Fruit fly (Drosophila melanogaster) whole organism, embryonic: Measurements from ENCODE around the gene CG9928.

ENCODE experiments used
- Bgb ChIP-seq: fragments of 200-800 bp; sonication (Bioruptor generic); IDR thresholded peaks from 2 replicates; pipeline ENCODE4 v1.3.6; 2022; ENCODE audit warnings: missing biosample characterization, missing genetic modification characterization; ENCODE audit not compliant: partially characterized antibody
- CG10462 ChIP-seq: fragments of 200-800 bp; sonication (Bioruptor generic); optimal IDR thresholded peaks from 2 replicates; lab custom pipeline; 2016; ENCODE audit warnings: missing biosample characterization, missing genetic modification characterization
- CG10654 ChIP-seq: fragments of 200-800 bp; sonication (Bioruptor generic); optimal IDR thresholded peaks from 2 replicates; lab custom pipeline; 2016; ENCODE audit warnings: missing biosample characterization, missing genetic modification characterization
- CG14014 ChIP-seq: fragments of 200-800 bp; sonication (Bioruptor generic); IDR thresholded peaks from 2 replicates; pipeline ENCODE4 v1.3.6; 2022; ENCODE audit warnings: missing biosample characterization, missing genetic modification characterization
- CG14965 ChIP-seq: fragments of 200-800 bp; sonication (Bioruptor generic); optimal IDR thresholded peaks from 2 replicates; lab custom pipeline; 2016; ENCODE audit warnings: missing biosample characterization, missing genetic modification characterization, borderline replicate concordance
- CG15514 ChIP-seq: fragments of 200-800 bp; sonication (Bioruptor generic); optimal IDR thresholded peaks from 3 replicates; lab custom pipeline; 2017; ENCODE audit warnings: missing biosample characterization, missing genetic modification characterization, mild to moderate bottlenecking, moderate library complexity, missing genetic modification reagents
- CG17359 ChIP-seq: fragments of 200-800 bp; sonication (Bioruptor generic); optimal IDR thresholded peaks from 3 replicates; lab custom pipeline; 2018; ENCODE audit warnings: missing biosample characterization, mild to moderate bottlenecking, missing genetic modification characterization, moderate library complexity
- CG2202 ChIP-seq: fragments of 200-800 bp; sonication (Bioruptor generic); optimal IDR thresholded peaks from 2 replicates; lab custom pipeline; 2018; ENCODE audit warnings: missing biosample characterization, mild to moderate bottlenecking, missing genetic modification characterization
- CG2712 ChIP-seq: fragments of 200-800 bp; optimal IDR thresholded peaks from 3 replicates; lab custom pipeline; 2019; ENCODE audit warnings: missing biosample characterization, mild to moderate bottlenecking, missing genetic modification characterization, moderate library complexity
- CG31224 ChIP-seq: fragments of 200-800 bp; sonication (Bioruptor generic); IDR thresholded peaks from 2 replicates; pipeline ENCODE4 v1.3.6; 2022; ENCODE audit warnings: missing biosample characterization, missing genetic modification characterization
- CG31365 ChIP-seq: fragments of 200-800 bp; sonication (Bioruptor generic); optimal IDR thresholded peaks from 2 replicates; lab custom pipeline; 2018; ENCODE audit warnings: missing biosample characterization, mild to moderate bottlenecking, missing genetic modification characterization
- CG42726 ChIP-seq: fragments of 200-800 bp; sonication (Bioruptor generic); IDR thresholded peaks from 2 replicates; pipeline ENCODE4 v1.3.6; 2022; ENCODE audit warnings: missing biosample characterization, missing genetic modification characterization; ENCODE audit not compliant: partially characterized antibody
- CG4360 ChIP-seq: fragments of 200-800 bp; sonication (Bioruptor generic); IDR thresholded peaks from 2 replicates; pipeline ENCODE4 v1.3.6; 2022; ENCODE audit warnings: missing biosample characterization, missing genetic modification characterization
- CG4404 ChIP-seq: fragments of 200-800 bp; sonication (Bioruptor generic); IDR thresholded peaks from 2 replicates; pipeline ENCODE4 v1.3.6; 2022; ENCODE audit warnings: missing biosample characterization, missing genetic modification characterization
- CG4854 ChIP-seq: fragments of 200-800 bp; sonication (Bioruptor generic); optimal IDR thresholded peaks from 2 replicates; lab custom pipeline; 2016; ENCODE audit warnings: missing biosample characterization, missing genetic modification characterization, inconsistent platforms
- CG6272 ChIP-seq: fragments of 200-800 bp; sonication (Bioruptor generic); IDR thresholded peaks from 2 replicates; pipeline ENCODE4 v1.3.6; 2022; ENCODE audit warnings: missing biosample characterization, missing genetic modification characterization
- CG6791 ChIP-seq: fragments of 200-800 bp; sonication (Bioruptor generic); IDR thresholded peaks from 3 replicates; pipeline ENCODE4 v1.3.6; 2022; ENCODE audit warnings: missing biosample characterization, missing genetic modification characterization; ENCODE audit not compliant: partially characterized antibody
- CG8089 ChIP-seq: fragments of 200-800 bp; sonication (Bioruptor generic); optimal IDR thresholded peaks from 3 replicates; lab custom pipeline; 2016; ENCODE audit warnings: missing biosample characterization, missing genetic modification characterization
- CG8359 ChIP-seq: fragments of 200-800 bp; sonication (Bioruptor generic); optimal IDR thresholded peaks from 2 replicates; lab custom pipeline; 2017; ENCODE audit warnings: missing biosample characterization, mild to moderate bottlenecking, missing genetic modification characterization, borderline replicate concordance
- ERR ChIP-seq: fragments of 200-800 bp; sonication (Bioruptor generic); optimal IDR thresholded peaks from 2 replicates; lab custom pipeline; 2016; ENCODE audit warnings: missing biosample characterization, missing genetic modification characterization
- Fer3 ChIP-seq: fragments of 200-800 bp; sonication (Bioruptor generic); optimal IDR thresholded peaks from 2 replicates; lab custom pipeline; 2018; ENCODE audit warnings: missing biosample characterization, mild to moderate bottlenecking, missing genetic modification characterization, moderate library complexity
- HLH4C ChIP-seq: fragments of 200-800 bp; sonication (Bioruptor generic); IDR thresholded peaks from 3 replicates; pipeline ENCODE4 v1.3.6; 2022; ENCODE audit warnings: missing biosample characterization, missing genetic modification characterization; ENCODE audit not compliant: partially characterized antibody
- NFAT ChIP-seq: fragments of 200-800 bp; sonication (Bioruptor generic); IDR thresholded peaks from 2 replicates; pipeline ENCODE4 v1.3.6; 2022; ENCODE audit warnings: missing biosample characterization, missing genetic modification characterization
- Rfx ChIP-seq: fragments of 200-800 bp; sonication (Bioruptor generic); IDR thresholded peaks from 2 replicates; pipeline ENCODE4 v1.3.6; 2022; ENCODE audit warnings: missing biosample characterization, missing genetic modification characterization
- Spps ChIP-seq: fragments of 200-800 bp; sonication (Bioruptor generic); optimal IDR thresholded peaks from 2 replicates; lab custom pipeline; 2018; ENCODE audit warnings: missing biosample characterization, mild to moderate bottlenecking, missing genetic modification characterization
- Trl ChIP-seq, 3 experiments: fragments of >200 bp in 2 of 3; fragments of 200-800 bp in 1 of 3; sonication (Bioruptor generic) in 1 of 3; optimal IDR thresholded peaks; 2 replicates in 1 of 3; 3 replicates in 2 of 3; lab custom pipeline; 2016 to 2017; ENCODE audit warnings: missing biosample characterization in 1 of 3, missing genetic modification characterization in 1 of 3
- Vsx1 ChIP-seq: fragments of 200-800 bp; sonication (Bioruptor generic); optimal IDR thresholded peaks from 2 replicates; lab custom pipeline; 2017; ENCODE audit warnings: missing biosample characterization, mild to moderate bottlenecking, missing genetic modification characterization, missing genetic modification reagents
- cato ChIP-seq: fragments of 200-800 bp; sonication (Bioruptor generic); optimal IDR thresholded peaks from 2 replicates; lab custom pipeline; 2016; ENCODE audit warnings: missing biosample characterization, missing genetic modification characterization, borderline replicate concordance
- chm ChIP-seq: fragments of 200-800 bp; sonication (Bioruptor generic); IDR thresholded peaks from 2 replicates; pipeline ENCODE4 v1.3.6; 2022; ENCODE audit warnings: missing biosample characterization, missing genetic modification characterization
- chn ChIP-seq: fragments of 200-800 bp; sonication (Bioruptor generic); optimal IDR thresholded peaks from 2 replicates; lab custom pipeline; 2016; ENCODE audit warnings: missing biosample characterization, missing genetic modification characterization
- corto ChIP-seq: fragments of 200-800 bp; sonication (Bioruptor generic); optimal IDR thresholded peaks from 2 replicates; lab custom pipeline; 2016; ENCODE audit warnings: missing biosample characterization, mild to moderate bottlenecking, missing genetic modification characterization, moderate library complexity
- dan ChIP-seq: fragments of 200-800 bp; sonication (Bioruptor generic); IDR thresholded peaks from 2 replicates; pipeline ENCODE4 v1.3.6; 2022; ENCODE audit warnings: missing biosample characterization, missing genetic modification characterization
- dati ChIP-seq: fragments of 200-800 bp; sonication (Bioruptor generic); IDR thresholded peaks from 2 replicates; pipeline ENCODE4 v1.3.6; 2022; ENCODE audit warnings: missing biosample characterization, missing genetic modification characterization
- dysf ChIP-seq: fragments of 200-800 bp; sonication (Bioruptor generic); IDR thresholded peaks from 3 replicates; pipeline ENCODE4 v1.3.6; 2022; ENCODE audit warnings: missing biosample characterization, missing genetic modification characterization
- ewg ChIP-seq: fragments of 200-800 bp; sonication (Bioruptor generic); optimal IDR thresholded peaks from 3 replicates; lab custom pipeline; 2017; ENCODE audit warnings: mild to moderate bottlenecking, missing biosample characterization, missing genetic modification reagents, missing genetic modification characterization
- fru ChIP-seq: fragments of >200 bp; optimal IDR thresholded peaks from 2 replicates; lab custom pipeline; 2017
- gt ChIP-seq: fragments of 200-800 bp; sonication (Bioruptor generic); IDR thresholded peaks from 2 replicates; pipeline ENCODE4 v1.3.6; 2022; ENCODE audit warnings: missing biosample characterization, missing genetic modification characterization
- klu ChIP-seq: fragments of 200-800 bp; sonication (Bioruptor generic); IDR thresholded peaks from 2 replicates; pipeline ENCODE4 v1.3.6; 2022; ENCODE audit warnings: missing biosample characterization, missing genetic modification characterization
- knrl ChIP-seq: fragments of 200-800 bp; sonication (Bioruptor generic); IDR thresholded peaks from 3 replicates; pipeline ENCODE4 v1.3.6; 2022; ENCODE audit warnings: missing biosample characterization, missing genetic modification characterization; ENCODE audit not compliant: partially characterized antibody
- lbe ChIP-seq: fragments of 200-800 bp; sonication (Bioruptor generic); optimal IDR thresholded peaks from 2 replicates; lab custom pipeline; 2016; ENCODE audit warnings: missing biosample characterization, mild to moderate bottlenecking, missing genetic modification characterization
- nerfin-1 ChIP-seq: fragments of 200-800 bp; sonication (Bioruptor generic); optimal IDR thresholded peaks from 3 replicates; lab custom pipeline; 2019; ENCODE audit warnings: missing biosample characterization, mild to moderate bottlenecking, missing genetic modification characterization, moderate library complexity
- peb ChIP-seq: fragments of 200-800 bp; sonication (Bioruptor generic); IDR thresholded peaks from 2 replicates; pipeline ENCODE4 v1.3.6; 2022; ENCODE audit warnings: missing biosample characterization, missing genetic modification characterization
- phol ChIP-seq: fragments of 200-800 bp; sonication (Bioruptor generic); optimal IDR thresholded peaks from 3 replicates; lab custom pipeline; 2018; ENCODE audit warnings: missing biosample characterization, mild to moderate bottlenecking, missing genetic modification characterization, moderate library complexity
- repo ChIP-seq: fragments of 200-800 bp; sonication (Bioruptor generic); optimal IDR thresholded peaks from 2 replicates; lab custom pipeline; 2016; ENCODE audit warnings: missing biosample characterization, missing genetic modification characterization
- row ChIP-seq: fragments of 200-800 bp; sonication (Bioruptor generic); IDR thresholded peaks from 3 replicates; pipeline ENCODE4 v1.3.6; 2022; ENCODE audit warnings: missing biosample characterization, missing genetic modification characterization
- sisA ChIP-seq: fragments of 200-800 bp; sonication (Bioruptor generic); IDR thresholded peaks from 2 replicates; pipeline ENCODE4 v1.3.6; 2022; ENCODE audit warnings: missing biosample characterization, missing genetic modification characterization
- tap ChIP-seq: fragments of 200-800 bp; optimal IDR thresholded peaks from 3 replicates; lab custom pipeline; 2019; ENCODE audit warnings: missing biosample characterization, mild to moderate bottlenecking, missing genetic modification characterization, moderate library complexity
- tgo ChIP-seq: fragments of 200-800 bp; sonication (Bioruptor generic); IDR thresholded peaks from 3 replicates; pipeline ENCODE4 v1.3.6; 2022; ENCODE audit warnings: missing biosample characterization, missing genetic modification characterization
- usp ChIP-seq: fragments of >200 bp; optimal IDR thresholded peaks from 2 replicates; lab custom pipeline; 2017; ENCODE audit warnings: missing biosample characterization, missing genetic modification characterization
- zen ChIP-seq: fragments of 200-800 bp; sonication (Bioruptor generic); optimal IDR thresholded peaks from 3 replicates; lab custom pipeline; 2018; ENCODE audit warnings: missing biosample characterization, mild to moderate bottlenecking, missing genetic modification characterization, moderate library complexity
- zfh2 ChIP-seq: fragments of 200-800 bp; sonication (Bioruptor generic); optimal IDR thresholded peaks from 2 replicates; lab custom pipeline; 2016; ENCODE audit warnings: missing biosample characterization, missing genetic modification characterization

Gene CG9928

dm6 chr2L:13191894-13192293 lies 49.2 kb upstream of the CG9928 start, which contains the start of the genes CG16974 and Edem2 (continued):
- peak; percentile 81 for TF ChIP-seq tgo (GFP tag; lab: Robert Waterston, UW)
- no peak for TF ChIP-seq lbe (GFP tag; lab: Kevin White, UChicago)
- TF ChIP-seq CG14965 (GFP tag; lab: Kevin White, UChicago) = no peak
- TF ChIP-seq peb = peak; percentile 56
- TF ChIP-seq Fer3 (tag; lab: Kevin White, UChicago) = no peak
- TF ChIP-seq Trl (optimal IDR thresholded peaks at IDR 0.05; lab: Kevin White, UChicago) = no peak
- no peak for TF ChIP-seq Trl (GFP tag; optimal IDR thresholded peaks at IDR 0.05; lab: Kevin White, UChicago)
- TF ChIP-seq fru (lab: Kevin White, UChicago) = no peak
- TF ChIP-seq Spps (tag; lab: Kevin White, UChicago) = peak; percentile 50
- no peak for TF ChIP-seq dan (GFP tag; lab: Robert Waterston, UW)
- peak; percentile 71 for TF ChIP-seq row (GFP tag; lab: Robert Waterston, UW)
- TF ChIP-seq sisA (GFP tag; lab: Robert Waterston, UW) = peak; percentile 79
- TF ChIP-seq CG31365 (tag; lab: Kevin White, UChicago) = no peak
- TF ChIP-seq zfh2 (GFP tag; lab: Kevin White, UChicago) = peak; percentile 58
- no peak for TF ChIP-seq CG42726
- TF ChIP-seq zen = peak; percentile 85
- no peak for TF ChIP-seq HLH4C (GFP tag; lab: Robert Waterston, UW)
- TF ChIP-seq Vsx1 = no peak
- TF ChIP-seq CG6791 (GFP tag; lab: Robert Waterston, UW) = no peak
- peak; percentile 72 for TF ChIP-seq CG31224 (GFP tag; lab: Robert Waterston, UW)
- TF ChIP-seq ewg (GFP tag; lab: Kevin White, UChicago) = peak; percentile 54
- peak; percentile 6 for TF ChIP-seq CG4854
- no peak for TF ChIP-seq usp (GFP tag; lab: Kevin White, UChicago)
- TF ChIP-seq CG8089 = no peak
- no peak for TF ChIP-seq CG8359 (GFP tag; lab: Kevin White, UChicago)
- TF ChIP-seq NFAT (GFP tag; lab: Robert Waterston, UW) = peak; percentile 52; the same call in 1 of the 2 replicates
- TF ChIP-seq Rfx = peak; percentile 81
- TF ChIP-seq CG14014 = peak; percentile 72
- TF ChIP-seq tap (tag; lab: Kevin White, UChicago) = no peak
- no peak for TF ChIP-seq nerfin-1 (tag; lab: Kevin White, UChicago)
- TF ChIP-seq chn = peak; percentile 68
- no peak for TF ChIP-seq gt (GFP tag; lab: Robert Waterston, UW)
- peak; percentile 71 for TF ChIP-seq CG4404 (GFP tag; lab: Robert Waterston, UW)
- peak; percentile 30 for TF ChIP-seq CG10462 (GFP tag; lab: Kevin White, UChicago)
- TF ChIP-seq CG17359 (tag; lab: Kevin White, UChicago) = peak; percentile 70
- TF ChIP-seq CG15514 (GFP tag; lab: Kevin White, UChicago) = no peak
- no peak for TF ChIP-seq Bgb (GFP tag; lab: Robert Waterston, UW)
- TF ChIP-seq CG2712 = no peak
- TF ChIP-seq knrl (GFP tag; lab: Robert Waterston, UW) = peak; percentile 48
- TF ChIP-seq repo (GFP tag; lab: Kevin White, UChicago) = no peak
- no peak for TF ChIP-seq ERR (GFP tag; lab: Kevin White, UChicago)
- TF ChIP-seq corto = peak; percentile 70
- TF ChIP-seq dati = no peak
- peak; percentile 73 for TF ChIP-seq klu (GFP tag; lab: Robert Waterston, UW)
- peak; percentile 66; the same call in 1 of the 3 replicates for TF ChIP-seq dysf (GFP tag; lab: Robert Waterston, UW)
- TF ChIP-seq CG4360 = no peak
- TF ChIP-seq chm (GFP tag; lab: Robert Waterston, UW) = no peak
- TF ChIP-seq CG10654 = peak; percentile 73
- TF ChIP-seq CG2202 = peak; percentile 42
- TF ChIP-seq phol = peak; percentile 89
- TF ChIP-seq cato (GFP tag; lab: Kevin White, UChicago) = peak; percentile 26
- peak; percentile 67; the same call in 1 of the 2 replicates for TF ChIP-seq CG6272 (GFP tag; lab: Robert Waterston, UW)
